Fruit fly (Drosophila melanogaster): ENCODE measurements around the gene sima.

DNA sequence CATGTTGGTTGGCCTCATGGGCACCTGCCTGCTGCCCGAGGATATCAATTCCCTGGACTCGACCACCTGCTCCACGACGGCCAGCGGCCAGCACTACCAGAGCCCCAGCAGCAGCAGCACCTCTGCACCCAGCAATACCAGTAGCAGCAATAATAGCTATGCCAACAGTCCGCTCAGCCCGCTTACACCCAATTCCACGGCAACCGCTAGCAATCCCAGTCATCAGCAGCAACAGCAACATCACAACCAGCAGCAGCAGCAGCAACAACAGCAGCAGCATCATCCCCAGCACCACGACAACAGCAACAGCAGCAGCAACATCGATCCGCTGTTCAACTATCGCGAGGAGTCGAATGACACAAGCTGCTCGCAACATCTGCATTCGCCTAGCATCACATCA is 51.3 kb downstream of the sima start:
- TF ChIP-seq Snoo (tag; optimal IDR thresholded peaks at IDR 0.05) = no peak
- TF ChIP-seq CG13204 (GFP tag; optimal IDR thresholded peaks at IDR 0.05) = no peak
- TF ChIP-seq CG17806 (tag; optimal IDR thresholded peaks at IDR 0.05) = no peak
- no peak for TF ChIP-seq CG10348 (GFP tag; IDR thresholded peaks at IDR 0.05)
- TF ChIP-seq Pif1B (GFP tag; optimal IDR thresholded peaks at IDR 0.05) = no peak
- no peak for TF ChIP-seq CG14655 (GFP tag; optimal IDR thresholded peaks at IDR 0.05)
- no peak for TF ChIP-seq D1 (tag; optimal IDR thresholded peaks at IDR 0.05)
- TF ChIP-seq CG15710 (tag; optimal IDR thresholded peaks at IDR 0.05) = no peak

Data from whole organism, pupa.